Fruit fly (Drosophila melanogaster): ENCODE results near the gene dac.

The dac gene

DNA sequence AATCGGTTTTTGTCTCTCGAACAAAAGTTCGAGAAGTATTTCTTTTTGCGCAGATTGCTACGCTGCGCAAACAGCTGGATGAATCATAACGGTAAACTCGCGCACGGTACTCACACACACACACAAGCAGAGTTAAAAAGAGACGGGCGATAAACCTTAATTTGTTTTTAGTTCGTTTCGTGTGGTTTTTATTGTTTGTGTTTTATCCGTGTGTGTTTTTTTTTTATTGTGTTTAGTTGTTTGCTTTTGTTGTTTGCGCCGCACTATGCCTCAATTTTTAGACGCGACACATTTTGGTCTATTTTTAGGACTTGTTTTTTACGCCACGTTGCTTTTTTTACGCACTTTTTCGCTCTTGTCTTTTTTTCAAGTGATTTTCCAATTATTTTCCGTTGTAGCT is 45.0 kb upstream of the dac start (continued):
- TF ChIP-seq Xrp1 (GFP tag; IDR thresholded peaks at IDR 0.05) (no peak), CG1233 (GFP tag; optimal IDR thresholded peaks at IDR 0.05) (no peak), mam (GFP tag; optimal IDR thresholded peaks at IDR 0.05) (no peak), CG8765 (GFP tag; IDR thresholded peaks at IDR 0.05) (no peak), ham (GFP tag; IDR thresholded peaks at IDR 0.05) (no peak), exex (tag; optimal IDR thresholded peaks at IDR 0.05) (peak; percentile 28), ab (GFP tag; optimal IDR thresholded peaks at IDR 0.05) (no peak), CG18599 (GFP tag; optimal IDR thresholded peaks at IDR 0.05) (peak; percentile 20), Nf-YB (GFP tag; optimal IDR thresholded peaks at IDR 0.05) (no peak), CG8089 (GFP tag; optimal IDR thresholded peaks at IDR 0.05) (no peak), z (GFP tag; IDR thresholded peaks at IDR 0.05) (no peak), CG34422 (GFP tag; IDR thresholded peaks at IDR 0.05) (no peak), TFAM (GFP tag; optimal IDR thresholded peaks at IDR 0.05) (no peak), zfh2 (GFP tag; optimal IDR thresholded peaks at IDR 0.05) (no peak), cg (GFP tag; optimal IDR thresholded peaks at IDR 0.05) (peak; percentile 48), E2f2 (GFP tag; IDR thresholded peaks at IDR 0.05) (no peak), fd102C (GFP tag; optimal IDR thresholded peaks at IDR 0.05) (no peak), az2 (GFP tag; optimal IDR thresholded peaks at IDR 0.05) (no peak), toy (GFP tag; IDR thresholded peaks at IDR 0.05) (no peak), CG9727 (GFP tag; optimal IDR thresholded peaks at IDR 0.05) (no peak), Atf-2 (GFP tag; optimal IDR thresholded peaks at IDR 0.05) (no peak), ken (GFP tag; IDR thresholded peaks at IDR 0.05) (0 out of 3 replicates have a peak, but pooled peaks have one; percentile 27), CG9609 (GFP tag; optimal IDR thresholded peaks at IDR 0.05) (no peak), CG8290 (GFP tag; optimal IDR thresholded peaks at IDR 0.05) (no peak), CG8290 (tag; optimal IDR thresholded peaks at IDR 0.05) (no peak), dmrt99B (tag; optimal IDR thresholded peaks at IDR 0.05) (peak; percentile 25), CG12104 (GFP tag; optimal IDR thresholded peaks at IDR 0.05) (no peak), CG1603 (tag; optimal IDR thresholded peaks at IDR 0.05) (no peak), CG14014 (GFP tag; IDR thresholded peaks at IDR 0.05) (peak; percentile 26; the same call in 1 of the 2 replicates), CG11085 (GFP tag; IDR thresholded peaks at IDR 0.05) (no peak), Drgx (GFP tag; IDR thresholded peaks at IDR 0.05) (peak; percentile 58), bsh (GFP tag; optimal IDR thresholded peaks at IDR 0.05) (no peak), Mes4 (GFP tag; optimal IDR thresholded peaks at IDR 0.05) (no peak), Mrtf (GFP tag; IDR thresholded peaks at IDR 0.05) (no peak), Usf (GFP tag; optimal IDR thresholded peaks at IDR 0.05) (no peak), Oaz (GFP tag; IDR thresholded peaks at IDR 0.05) (no peak), CG8924 (tag; optimal IDR thresholded peaks at IDR 0.05) (no peak), CG4707 (GFP tag; optimal IDR thresholded peaks at IDR 0.05) (no peak), HLH54F (GFP tag; optimal IDR thresholded peaks at IDR 0.05) (no peak), CG11560 (tag; IDR thresholded peaks at IDR 0.05) (no peak), vvl (GFP tag; IDR thresholded peaks at IDR 0.05) (no peak), Dad (GFP tag; optimal IDR thresholded peaks at IDR 0.05) (no peak), run (tag; optimal IDR thresholded peaks at IDR 0.05) (no peak), CG7928 (GFP tag; optimal IDR thresholded peaks at IDR 0.05) (no peak), CG12391 (tag; optimal IDR thresholded peaks at IDR 0.05) (no peak), shn (GFP tag; optimal IDR thresholded peaks at IDR 0.05) (no peak), CG17359 (tag; optimal IDR thresholded peaks at IDR 0.05) (peak; percentile 3), insv (GFP tag; optimal IDR thresholded peaks at IDR 0.05) (no peak), lab (GFP tag; optimal IDR thresholded peaks at IDR 0.05) (peak; percentile 36), CG31441 (GFP tag; IDR thresholded peaks at IDR 0.05) (no peak), CG6175 (GFP tag; IDR thresholded peaks at IDR 0.05) (no peak), CG2202 (tag; optimal IDR thresholded peaks at IDR 0.05) (no peak), CG7963 (GFP tag; IDR thresholded peaks at IDR 0.05; ENCODE audit: partially characterized antibody) (no peak)

All from whole organism, embryonic.